Worm (Caenorhabditis elegans) whole organism, early embryonic: Measurements from ENCODE around the gene Y54G2A.16.

Experiments used
- F13C5.2 ChIP-seq: sonication (generic microtip); optimal IDR thresholded peaks from 2 replicates; lab custom pipeline; 2017; ENCODE audit warnings: mild to moderate bottlenecking, missing genetic modification characterization, inconsistent platforms, missing compliant biosample characterization
- ama-1 ChIP-seq: fragments of 150-350 bp; optimal IDR thresholded peaks from 2 replicates; lab custom pipeline; 2014
- ceh-13 ChIP-seq: fragments of 200-800 bp; sonication (Bioruptor generic); optimal IDR thresholded peaks from 2 replicates; lab custom pipeline; 2018; ENCODE audit warnings: mild to moderate bottlenecking, missing genetic modification characterization, missing compliant biosample characterization
- ceh-36 ChIP-seq: sonication (generic microtip); optimal IDR thresholded peaks from 2 replicates; lab custom pipeline; 2016; ENCODE audit warnings: missing genetic modification characterization, inconsistent platforms, missing compliant biosample characterization
- flt-1 ChIP-seq: fragments of 200-800 bp; sonication (Bioruptor generic); IDR thresholded peaks from 2 replicates; pipeline ENCODE4 v1.3.6; 2022; ENCODE audit warnings: missing genetic modification characterization, missing compliant biosample characterization
- hnd-1 ChIP-seq: sonication (generic microtip); optimal IDR thresholded peaks from 2 replicates; lab custom pipeline; 2016; ENCODE audit warnings: missing genetic modification characterization, missing compliant biosample characterization
- scrt-1 ChIP-seq: fragments of 200-800 bp; sonication (Bioruptor generic); IDR thresholded peaks from 2 replicates; pipeline ENCODE4 v1.3.6; 2022; ENCODE audit warnings: missing genetic modification characterization, missing compliant biosample characterization
- sea-1 ChIP-seq: fragments of 200-800 bp; sonication (Bioruptor generic); conservative IDR thresholded peaks from 2 replicates; pipeline ENCODE4 v1.3.6; 2022; ENCODE audit warnings: missing genetic modification characterization, missing compliant biosample characterization

DNA sequence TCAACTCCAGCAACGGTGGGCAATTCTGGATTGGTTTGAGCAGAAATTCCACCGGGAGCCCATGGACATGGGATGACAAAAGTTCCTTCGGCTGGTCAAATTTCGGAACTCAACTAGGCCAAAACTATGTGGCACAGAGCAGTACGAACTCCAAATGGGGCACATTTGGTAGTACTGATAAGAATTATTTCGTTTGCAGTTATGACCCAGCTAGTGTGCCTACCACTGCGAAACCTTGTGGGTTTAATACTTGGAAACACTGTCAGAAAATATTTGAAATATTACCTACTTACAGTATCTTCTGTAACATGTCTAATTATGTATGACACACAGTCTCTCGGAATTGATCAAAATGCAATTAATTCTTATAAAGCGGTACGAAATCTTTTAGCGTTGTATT lies 38.3 kb downstream of the Y54G2A.16 start:
- TF ChIP-seq ama-1 (lab: Kevin White, UChicago) (no peak), hnd-1 (no peak), ceh-36 (no peak), sea-1 (GFP tag; lab: Robert Waterston, UW) (no peak), scrt-1 (no peak), ceh-13 (GFP tag; lab: Kevin White, UChicago) (no peak), flt-1 (no peak), F13C5.2 (tag; lab: Kevin White, UChicago) (no peak)
